Worm (Caenorhabditis elegans): ENCODE results near the gene F25E5.16.

F25E5.16 gene

ce11 chrV:7464696-7465095, 26.6 kb downstream of the F25E5.16 start, which contains the start of gene srh-89:
srh-89 (minus strand) TSS chrV:7464796.
- no peak for TF ChIP-seq nhr-28 (tag; optimal IDR thresholded peaks at IDR 0.05)

ce11 chrV:7465509-7465908, 27.4 kb downstream of the F25E5.16 start, which contains the start of gene F25E5.1:
F25E5.1 (plus strand) TSS chrV:7465884.
- TF ChIP-seq ztf-11 (tag; optimal IDR thresholded peaks at IDR 0.05) (no peak), zag-1 (tag; optimal IDR thresholded peaks at IDR 0.05) (no peak), mes-2 (tag; optimal IDR thresholded peaks at IDR 0.05; ENCODE audit: poor library complexity, severe bottlenecking) (peak; percentile 95), T26A8.4 (GFP tag; IDR thresholded peaks at IDR 0.05) (no peak), php-3 (GFP tag; IDR thresholded peaks at IDR 0.05) (no peak), daf-16 (GFP tag; optimal IDR thresholded peaks at IDR 0.05) (no peak), daf-16 (tag; optimal IDR thresholded peaks at IDR 0.05) (no peak), rbr-2 (tag; optimal IDR thresholded peaks at IDR 0.05) (peak; percentile 53), ceh-44 (GFP tag; IDR thresholded peaks at IDR 0.05) (peak; percentile 17; the same call in 1 of the 2 replicates), lim-7 (GFP tag; IDR thresholded peaks at IDR 0.05) (no peak), lin-29 (GFP tag; IDR thresholded peaks at IDR 0.05) (no peak), mxl-2 (GFP tag; conservative IDR thresholded peaks at IDR 0.05) (no peak), set-16 (GFP tag; IDR thresholded peaks at IDR 0.05) (no peak), mxl-3 (GFP tag; optimal IDR thresholded peaks at IDR 0.05) (no peak), dpl-1 (GFP tag; optimal IDR thresholded peaks at IDR 0.05) (peak; percentile 62), pha-4 (GFP tag; IDR thresholded peaks at IDR 0.05) (no peak), pha-4 (tag; optimal IDR thresholded peaks at IDR 0.05) (peak; percentile 31), Y5F2A.4 (GFP tag; optimal IDR thresholded peaks at IDR 0.05) (no peak), spr-1 (tag; optimal IDR thresholded peaks at IDR 0.05) (no peak), nhr-10 (tag; optimal IDR thresholded peaks at IDR 0.05) (no peak), pqm-1 (tag; optimal IDR thresholded peaks at IDR 0.05) (peak; percentile 48), ceh-62 (tag; optimal IDR thresholded peaks at IDR 0.05) (no peak), nhr-25 (tag; optimal IDR thresholded peaks at IDR 0.05; ENCODE audit: borderline replicate concordance, insufficient read depth) (no peak), lin-38 (GFP tag; IDR thresholded peaks at IDR 0.05) (no peak), madf-9 (GFP tag; conservative IDR thresholded peaks at IDR 0.05) (no peak), unc-130 (GFP tag; optimal IDR thresholded peaks at IDR 0.05) (peak; percentile 52), Y48G9A.11 (GFP tag; IDR thresholded peaks at IDR 0.05) (no peak), Y75B8A.6 (GFP tag; IDR thresholded peaks at IDR 0.05) (no peak), skn-1 (tag; optimal IDR thresholded peaks at IDR 0.05) (no peak), hmg-1.1 (GFP tag; IDR thresholded peaks at IDR 0.05) (peak; percentile 61; the same call in 1 of the 2 replicates), ceh-20 (GFP tag; IDR thresholded peaks at IDR 0.05) (no peak), F49E8.2 (tag; optimal IDR thresholded peaks at IDR 0.05; ENCODE audit: borderline replicate concordance) (no peak), gei-8 (GFP tag; optimal IDR thresholded peaks at IDR 0.05) (no peak), lir-3 (tag; optimal IDR thresholded peaks at IDR 0.05) (no peak), D1046.2 (GFP tag; IDR thresholded peaks at IDR 0.05) (no peak), F10B5.3 (tag; optimal IDR thresholded peaks at IDR 0.05) (no peak), F26F4.8 (GFP tag; conservative IDR thresholded peaks at IDR 0.05) (no peak), mdl-1 (tag; optimal IDR thresholded peaks at IDR 0.05) (peak in 1 of 2 experiments; percentile 81), nhr-102 (tag; optimal IDR thresholded peaks at IDR 0.05) (peak; percentile 26), lin-39 (tag; optimal IDR thresholded peaks at IDR 0.05) (no peak), nhr-41 (GFP tag; IDR thresholded peaks at IDR 0.05) (no peak), mep-1 (tag; optimal IDR thresholded peaks at IDR 0.05) (no peak), nhr-28 (tag; optimal IDR thresholded peaks at IDR 0.05) (peak; percentile 59), sdz-12 (GFP tag; optimal IDR thresholded peaks at IDR 0.05) (no peak), jun-1 (tag; optimal IDR thresholded peaks at IDR 0.05) (no peak), lin-15B (tag; optimal IDR thresholded peaks at IDR 0.05) (no peak), dmd-8 (GFP tag; IDR thresholded peaks at IDR 0.05) (no peak), aha-1 (tag) (no peak), daf-8 (GFP tag; IDR thresholded peaks at IDR 0.05) (no peak), F37D6.2 (tag; optimal IDR thresholded peaks at IDR 0.05) (no peak)

Data from whole organism, L4 larva.